Worm (Caenorhabditis elegans) whole organism, L2 larva: ENCODE results near the gene slc-17.8.

ENCODE experiments used
- egl-27 ChIP-seq: sonication (generic microtip); optimal IDR thresholded peaks from 3 replicates; lab custom pipeline; 2017; ENCODE audit warnings: missing biosample characterization, missing genetic modification reagents, missing genetic modification characterization
- snpc-4 ChIP-seq: fragments of 150-350 bp; optimal IDR thresholded peaks from 2 replicates; lab custom pipeline; 2014; ENCODE audit warnings: missing biosample characterization, missing genetic modification characterization

ce11 chrV:8536213-8536612, 9.2 kb downstream of the slc-17.8 start, which contains the start of gene his-39:
- TF ChIP-seq egl-27 (tag; lab: Kevin White, UChicago) (no peak), snpc-4 (tag; lab: Kevin White, UChicago) (no peak)
